Worm (Caenorhabditis elegans) whole organism, L4 larva: ENCODE data around the gene R02D5.3.
A peak's percentile ranks its signal among the peaks of the same experiment; 100 is the strongest.

Source experiments
- F10B5.3 ChIP-seq: sonication (generic microtip); optimal IDR thresholded peaks from 2 replicates; lab custom pipeline; 2016; ENCODE audit warnings: mild to moderate bottlenecking, missing genetic modification characterization, missing compliant biosample characterization
- Y105C5A.15 ChIP-seq: fragments of 200-800 bp; sonication (Bioruptor generic); IDR thresholded peaks from 2 replicates; pipeline ENCODE4 v1.3.6; 2022; ENCODE audit warnings: missing genetic modification characterization, missing compliant biosample characterization
- Y75B8A.6 ChIP-seq: fragments of 200-800 bp; sonication (Bioruptor generic); IDR thresholded peaks from 2 replicates; pipeline ENCODE4 v1.3.6; 2022; ENCODE audit warnings: missing genetic modification reagents, missing genetic modification characterization, missing compliant biosample characterization
- aha-1 ChIP-seq: fragments of 150-350 bp; peaks from one replicate; lab custom pipeline; 2014; ENCODE audit warnings: missing biosample characterization, missing genetic modification characterization
- ces-1 ChIP-seq: fragments of 150-350 bp; sonication (generic microtip); optimal IDR thresholded peaks from 4 replicates; lab custom pipeline; 2014; ENCODE audit warnings: missing biosample characterization, missing genetic modification reagents, missing genetic modification characterization
- cey-2 ChIP-seq: sonication (generic microtip); optimal IDR thresholded peaks from 3 replicates; lab custom pipeline; 2017; ENCODE audit warnings: missing genetic modification characterization, mild to moderate bottlenecking, missing compliant biosample characterization, antibody characterized with exemption, borderline replicate concordance; ENCODE audit not compliant: insufficient read depth
- dmd-8 ChIP-seq: fragments of 200-800 bp; sonication (Bioruptor generic); IDR thresholded peaks from 2 replicates; pipeline ENCODE4 v1.3.6; 2022; ENCODE audit warnings: missing genetic modification characterization, missing compliant biosample characterization
- dpl-1 ChIP-seq: fragments of 150-350 bp; optimal IDR thresholded peaks from 2 replicates; lab custom pipeline; 2014; ENCODE audit warnings: missing biosample characterization, missing genetic modification reagents, missing genetic modification characterization
- mep-1 ChIP-seq: fragments of 150-350 bp; sonication (generic microtip); optimal IDR thresholded peaks from 3 replicates; lab custom pipeline; 2014; ENCODE audit warnings: missing biosample characterization, missing genetic modification characterization
- pha-4 ChIP-seq, 2 experiments: fragments of 150-350 bp in 1 of 2; fragments of 200-800 bp in 1 of 2; sonication (Bioruptor generic) in 1 of 2; IDR thresholded peaks in 1 of 2; optimal IDR thresholded peaks in 1 of 2; 2 replicates each; pipeline versions ENCODE4 v1.3.6 to Lab custom; 2014 to 2022; ENCODE audit warnings: missing genetic modification characterization in 2 of 2, missing genetic modification reagents in 2 of 2, missing biosample characterization in 1 of 2, missing compliant biosample characterization in 1 of 2

The R02D5.3 gene

DNA sequence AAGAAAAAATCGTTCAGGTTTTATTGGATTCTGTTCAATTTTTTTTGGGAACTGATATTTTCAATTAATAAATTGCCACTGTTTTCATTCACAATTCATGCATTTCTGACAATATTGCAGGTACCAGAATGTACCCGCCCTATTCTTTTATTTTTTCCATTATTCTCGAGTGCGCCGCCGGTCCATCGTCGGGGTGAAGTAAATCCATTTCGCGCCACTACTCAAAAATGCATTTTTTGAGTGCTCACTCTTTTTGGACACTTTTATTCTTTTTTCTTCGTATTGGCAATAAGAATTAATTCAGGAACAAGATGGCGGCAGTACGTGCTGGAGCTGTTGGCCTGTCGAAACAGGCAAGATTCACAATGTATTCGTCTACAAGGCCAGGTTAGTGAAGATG lies 47.9 kb downstream of the R02D5.3 start, which contains the start of gene kcnl-4:
TSS of gene kcnl-4 (plus strand) at position 301 of the 400 bp plus-strand sequence.
- TF ChIP-seq pha-4 (GFP tag; IDR thresholded peaks at IDR 0.05; lab: Robert Waterston, UW) (no peak), pha-4 (tag; optimal IDR thresholded peaks at IDR 0.05; lab: Kevin White, UChicago) (no peak), cey-2 (no peak), Y105C5A.15 (GFP tag; lab: Robert Waterston, UW) (no peak), mep-1 (no peak), dpl-1 (GFP tag; lab: Kevin White, UChicago) (no peak)

- no peak for TF ChIP-seq ces-1
- TF ChIP-seq mep-1, result no peak
- no peak for TF ChIP-seq F10B5.3 (tag; lab: Kevin White, UChicago)
- no peak for TF ChIP-seq dmd-8 (GFP tag; lab: Robert Waterston, UW)
- no peak for TF ChIP-seq Y75B8A.6 (GFP tag; lab: Robert Waterston, UW)
- TF ChIP-seq aha-1 (tag; lab: Kevin White, UChicago), result peak; percentile 70
- TF ChIP-seq Y105C5A.15 (GFP tag; lab: Robert Waterston, UW), result no peak
Measured at ce11 chrV:14532374-14532773, 49.4 kb downstream of the R02D5.3 start.
